Worm (Caenorhabditis elegans) whole organism, L4 larva: ENCODE results near the gene lsd-1.

Source experiments
- R02D3.7 ChIP-seq: fragments of 150-350 bp; sonication (generic microtip); optimal IDR thresholded peaks from 3 replicates; lab custom pipeline; 2014; ENCODE audit warnings: missing biosample characterization, missing genetic modification characterization
- T26A8.4 ChIP-seq: fragments of 200-800 bp; sonication (Bioruptor generic); IDR thresholded peaks from 2 replicates; pipeline ENCODE4 v1.3.6; 2022; ENCODE audit warnings: missing genetic modification characterization, missing compliant biosample characterization
- ceh-82 ChIP-seq: sonication (generic microtip); optimal IDR thresholded peaks from 2 replicates; lab custom pipeline; 2017; ENCODE audit warnings: missing biosample characterization, missing genetic modification characterization
- lim-7 ChIP-seq: fragments of 200-800 bp; sonication (Bioruptor generic); IDR thresholded peaks from 2 replicates; pipeline ENCODE4 v1.3.6; 2022; ENCODE audit warnings: missing genetic modification characterization, missing compliant biosample characterization
- lin-13 ChIP-seq: fragments of 150-350 bp; optimal IDR thresholded peaks from 2 replicates; lab custom pipeline; 2014; ENCODE audit warnings: missing biosample characterization, missing genetic modification reagents, missing genetic modification characterization
- lin-39 ChIP-seq: fragments of 150-350 bp; optimal IDR thresholded peaks from 2 replicates; lab custom pipeline; 2014; ENCODE audit warnings: missing biosample characterization, missing genetic modification reagents, missing genetic modification characterization
- mep-1 ChIP-seq: fragments of 150-350 bp; sonication (generic microtip); optimal IDR thresholded peaks from 3 replicates; lab custom pipeline; 2014; ENCODE audit warnings: missing biosample characterization, missing genetic modification characterization
- nhr-237 ChIP-seq: sonication (generic microtip); optimal IDR thresholded peaks from 2 replicates; lab custom pipeline; 2017; ENCODE audit warnings: missing biosample characterization, missing genetic modification characterization
- nhr-25 ChIP-seq: sonication (generic microtip); optimal IDR thresholded peaks from 2 replicates; lab custom pipeline; 2017; ENCODE audit warnings: missing genetic modification characterization, mild to moderate bottlenecking, missing compliant biosample characterization, antibody characterized with exemption, moderate library complexity, borderline replicate concordance; ENCODE audit not compliant: insufficient read depth
- nhr-76 ChIP-seq: fragments of 150-350 bp; optimal IDR thresholded peaks from 2 replicates; lab custom pipeline; 2014; ENCODE audit warnings: missing biosample characterization, missing genetic modification characterization
- nhr-77 ChIP-seq: fragments of 150-350 bp; optimal IDR thresholded peaks from 2 replicates; lab custom pipeline; 2014; ENCODE audit warnings: missing biosample characterization, missing genetic modification characterization
- pqm-1 ChIP-seq: sonication (generic microtip); optimal IDR thresholded peaks from 2 replicates; lab custom pipeline; 2017; ENCODE audit warnings: missing biosample characterization, missing genetic modification characterization
- snpc-4 ChIP-seq: fragments of 150-350 bp; optimal IDR thresholded peaks from 2 replicates; lab custom pipeline; 2014; ENCODE audit warnings: missing biosample characterization, missing genetic modification characterization
- spr-3 ChIP-seq: fragments of 200-800 bp; sonication (Bioruptor generic); optimal IDR thresholded peaks from 2 replicates; lab custom pipeline; 2018; ENCODE audit warnings: mild to moderate bottlenecking, missing genetic modification characterization, missing compliant biosample characterization

DNA sequence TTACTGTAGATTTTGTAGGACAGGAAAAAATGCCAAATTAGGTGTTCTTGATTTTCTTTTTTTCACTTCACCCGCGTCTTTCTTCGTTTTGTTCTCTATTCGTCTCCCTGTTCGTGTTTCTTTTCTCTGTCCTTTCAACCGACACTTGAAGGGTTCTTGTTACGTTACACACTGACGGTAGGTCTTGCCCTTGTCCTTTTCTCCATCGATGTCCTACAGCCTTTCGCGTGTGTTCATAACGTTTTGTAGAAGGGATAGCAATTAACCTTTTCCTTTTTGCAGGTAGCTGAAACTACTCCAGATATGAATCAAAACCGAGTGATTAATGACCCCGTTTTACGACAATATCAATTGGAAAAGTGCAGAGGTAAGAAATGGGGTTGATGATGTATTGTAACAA is 24.5 kb upstream of the lsd-1 start, which contains the start of gene F55G7.1:
- no peak for TF ChIP-seq lim-7 (GFP tag; lab: Robert Waterston, UW)
- peak; percentile 62 for TF ChIP-seq nhr-77 (tag; lab: Kevin White, UChicago)
- TF ChIP-seq R02D3.7 (tag; lab: Kevin White, UChicago), result no peak
- TF ChIP-seq ceh-82 (tag; lab: Kevin White, UChicago), result no peak
- TF ChIP-seq spr-3, result peak; percentile 58
- peak; percentile 51 for TF ChIP-seq lin-13 (GFP tag; lab: Kevin White, UChicago)
- no peak for TF ChIP-seq pqm-1
- no peak for TF ChIP-seq nhr-237 (tag; lab: Kevin White, UChicago)
- no peak for TF ChIP-seq snpc-4 (tag; lab: Kevin White, UChicago)
- TF ChIP-seq lin-39 (tag; lab: Kevin White, UChicago), result no peak
- no peak for TF ChIP-seq nhr-76
- no peak for TF ChIP-seq nhr-25 (tag; lab: Kevin White, UChicago)
- TF ChIP-seq mep-1 (tag; lab: Kevin White, UChicago), result no peak
- no peak for TF ChIP-seq T26A8.4 (GFP tag; lab: Robert Waterston, UW)
